Fruit fly (Drosophila melanogaster) whole organism, embryonic: ENCODE data around the gene plum.

Experiments used
- CG16813 ChIP-seq: fragments of 200-800 bp; sonication (Bioruptor generic); IDR thresholded peaks from 3 replicates; pipeline ENCODE4 v1.3.6; 2022; ENCODE audit warnings: missing biosample characterization, missing genetic modification characterization; ENCODE audit not compliant: partially characterized antibody
- CG17568 ChIP-seq: fragments of 200-800 bp; sonication (Bioruptor generic); optimal IDR thresholded peaks from 2 replicates; lab custom pipeline; 2018; ENCODE audit warnings: missing biosample characterization, mild to moderate bottlenecking, missing genetic modification characterization, moderate library complexity
- Dll ChIP-seq: fragments of 200-800 bp; sonication (Bioruptor generic); IDR thresholded peaks from 4 replicates; pipeline ENCODE4 v1.3.6; 2022; ENCODE audit warnings: missing biosample characterization, missing genetic modification characterization; ENCODE audit not compliant: partially characterized antibody
- Mad ChIP-seq: fragments of 200-800 bp; sonication (Bioruptor generic); optimal IDR thresholded peaks from 2 replicates; lab custom pipeline; 2016; ENCODE audit warnings: missing biosample characterization, missing genetic modification characterization
- Pdp1 ChIP-seq, 2 experiments: fragments of 200-800 bp; sonication (Bioruptor generic); optimal IDR thresholded peaks; 3 replicates each; lab custom pipeline; 2016; ENCODE audit warnings: missing biosample characterization in 2 of 2, missing genetic modification characterization in 2 of 2, mild to moderate bottlenecking in 1 of 2, moderate library complexity in 1 of 2
- Xbp1 ChIP-seq: fragments of 200-800 bp; sonication (Bioruptor generic); optimal IDR thresholded peaks from 3 replicates; lab custom pipeline; 2016; ENCODE audit warnings: missing biosample characterization, mild to moderate bottlenecking, missing genetic modification characterization
- amos ChIP-seq: fragments of 200-800 bp; sonication (Bioruptor generic); IDR thresholded peaks from 2 replicates; pipeline ENCODE4 v1.3.6; 2022; ENCODE audit warnings: missing biosample characterization, missing genetic modification characterization; ENCODE audit not compliant: partially characterized antibody
- insv ChIP-seq, 2 experiments: fragments of 200-800 bp; sonication (Bioruptor generic); optimal IDR thresholded peaks; 3 replicates each; lab custom pipeline; 2016 to 2018; ENCODE audit warnings: missing biosample characterization in 2 of 2, missing genetic modification characterization in 2 of 2
- onecut ChIP-seq: fragments of 200-800 bp; sonication (Bioruptor generic); IDR thresholded peaks from 2 replicates; pipeline ENCODE4 v1.3.6; 2022; ENCODE audit warnings: missing biosample characterization, missing genetic modification characterization

- TF ChIP-seq amos (GFP tag; lab: Robert Waterston, UW) (peak; percentile 8; the same call in 1 of the 2 replicates), CG17568 (GFP tag; lab: Kevin White, UChicago) (no peak), Mad (GFP tag; lab: Kevin White, UChicago) (no peak), onecut (GFP tag; lab: Robert Waterston, UW) (no peak), CG16813 (GFP tag; lab: Robert Waterston, UW) (no peak), Dll (GFP tag; lab: Robert Waterston, UW) (no peak), insv (GFP tag; optimal IDR thresholded peaks at IDR 0.05; lab: Kevin White, UChicago) (no peak), Pdp1 (GFP tag; optimal IDR thresholded peaks at IDR 0.05; lab: Kevin White, UChicago) (peak in 1 of 2 experiments; percentile 75), Xbp1 (no peak)
These were observed 33.2 kb upstream of the plum start for dm6 chr3R:26568137-26568727.
